Fruit fly (Drosophila melanogaster) whole organism, prepupa: ENCODE results near the gene CG33108.

ENCODE experiments used
- Blimp-1 ChIP-seq: fragments of 200-800 bp; sonication (Bioruptor generic); optimal IDR thresholded peaks from 3 replicates; lab custom pipeline; 2017; ENCODE audit warnings: missing biosample characterization, missing genetic modification characterization, mild to moderate bottlenecking, moderate library complexity, missing genetic modification reagents
- CG10631 ChIP-seq: fragments of 200-800 bp; sonication (Bioruptor generic); optimal IDR thresholded peaks from 2 replicates; lab custom pipeline; 2016; ENCODE audit warnings: missing biosample characterization, missing genetic modification characterization
- CG10669 ChIP-seq: fragments of 200-800 bp; sonication (Bioruptor generic); optimal IDR thresholded peaks from 3 replicates; lab custom pipeline; 2018; ENCODE audit warnings: missing biosample characterization, mild to moderate bottlenecking, missing genetic modification characterization, moderate library complexity
- CG11294 ChIP-seq: fragments of 200-800 bp; sonication (Bioruptor generic); IDR thresholded peaks from 2 replicates; pipeline ENCODE4 v1.3.6; 2022; ENCODE audit warnings: missing biosample characterization, missing genetic modification characterization
- CG11902 ChIP-seq: fragments of 200-800 bp; sonication (Bioruptor generic); optimal IDR thresholded peaks from 3 replicates; lab custom pipeline; 2016; ENCODE audit warnings: missing biosample characterization, missing genetic modification characterization
- CG15336 ChIP-seq: fragments of 200-800 bp; sonication (Bioruptor generic); IDR thresholded peaks from 2 replicates; pipeline ENCODE4 v1.3.6; 2022; ENCODE audit warnings: missing biosample characterization, missing genetic modification characterization
- CG3032 ChIP-seq: fragments of 200-800 bp; optimal IDR thresholded peaks from 2 replicates; lab custom pipeline; 2019; ENCODE audit warnings: missing biosample characterization, mild to moderate bottlenecking, missing genetic modification characterization, moderate library complexity
- CG31627 ChIP-seq: fragments of 200-800 bp; sonication (Bioruptor generic); optimal IDR thresholded peaks from 3 replicates; lab custom pipeline; 2016; ENCODE audit warnings: missing biosample characterization, missing genetic modification characterization
- CG32006 ChIP-seq: fragments of 200-800 bp; sonication (Bioruptor generic); optimal IDR thresholded peaks from 3 replicates; lab custom pipeline; 2017; ENCODE audit warnings: missing biosample characterization, mild to moderate bottlenecking, missing genetic modification characterization
- CG34406 ChIP-seq: fragments of 200-800 bp; sonication (Bioruptor generic); optimal IDR thresholded peaks from 3 replicates; lab custom pipeline; 2016; ENCODE audit warnings: missing biosample characterization, missing genetic modification characterization
- CG4318 ChIP-seq: fragments of 200-800 bp; sonication (Bioruptor generic); optimal IDR thresholded peaks from 3 replicates; lab custom pipeline; 2017; ENCODE audit warnings: missing biosample characterization, mild to moderate bottlenecking, missing genetic modification characterization
- CG6792 ChIP-seq: fragments of 200-800 bp; sonication (Bioruptor generic); optimal IDR thresholded peaks from 3 replicates; lab custom pipeline; 2016; ENCODE audit warnings: missing biosample characterization, missing genetic modification characterization
- CG7368 ChIP-seq: fragments of 200-800 bp; sonication (Bioruptor generic); optimal IDR thresholded peaks from 3 replicates; lab custom pipeline; 2016; ENCODE audit warnings: missing biosample characterization, missing genetic modification characterization
- CG8119 ChIP-seq: fragments of 200-800 bp; sonication (Bioruptor generic); IDR thresholded peaks from 3 replicates; pipeline ENCODE4 v1.3.6; 2022; ENCODE audit warnings: missing biosample characterization, missing genetic modification characterization
- CG8632 ChIP-seq: fragments of 200-800 bp; sonication (Bioruptor generic); optimal IDR thresholded peaks from 3 replicates; lab custom pipeline; 2016; ENCODE audit warnings: missing biosample characterization, missing genetic modification characterization
- CG9139 ChIP-seq: fragments of 200-800 bp; sonication (Bioruptor generic); optimal IDR thresholded peaks from 3 replicates; lab custom pipeline; 2017; ENCODE audit warnings: missing biosample characterization, mild to moderate bottlenecking, missing genetic modification characterization
- Eip75B ChIP-seq: fragments of 200-800 bp; sonication (Bioruptor generic); optimal IDR thresholded peaks from 3 replicates; lab custom pipeline; 2016; ENCODE audit warnings: missing biosample characterization, missing genetic modification characterization
- Eip78C ChIP-seq: fragments of 200-800 bp; sonication (Bioruptor generic); peaks from one replicate; lab custom pipeline; 2016; ENCODE audit warnings: missing biosample characterization, missing genetic modification characterization
- Eip93F ChIP-seq: fragments of 200-800 bp; sonication (Bioruptor generic); optimal IDR thresholded peaks from 2 replicates; lab custom pipeline; 2016; ENCODE audit warnings: missing biosample characterization, mild to moderate bottlenecking, missing genetic modification characterization
- Ets96B ChIP-seq: fragments of 200-800 bp; optimal IDR thresholded peaks from 2 replicates; lab custom pipeline; 2019; ENCODE audit warnings: missing biosample characterization, mild to moderate bottlenecking, missing genetic modification characterization, moderate library complexity
- Hr38 ChIP-seq: sonication (Bioruptor generic); optimal IDR thresholded peaks from 2 replicates; lab custom pipeline; 2016; ENCODE audit warnings: missing biosample characterization, missing genetic modification characterization
- Hr39 ChIP-seq: fragments of 200-800 bp; sonication (Bioruptor generic); optimal IDR thresholded peaks from 2 replicates; lab custom pipeline; 2016; ENCODE audit warnings: missing biosample characterization, missing genetic modification characterization
- Hr4 ChIP-seq: fragments of 200-800 bp; sonication (Bioruptor generic); optimal IDR thresholded peaks from 3 replicates; lab custom pipeline; 2016; ENCODE audit warnings: missing biosample characterization, missing genetic modification characterization
- Lpt ChIP-seq: fragments of 200-800 bp; sonication (Bioruptor generic); optimal IDR thresholded peaks from 3 replicates; lab custom pipeline; 2016; ENCODE audit warnings: missing biosample characterization, missing genetic modification characterization
- Smox ChIP-seq: fragments of 200-800 bp; sonication (Bioruptor generic); optimal IDR thresholded peaks from 3 replicates; lab custom pipeline; 2016; ENCODE audit warnings: missing biosample characterization, missing genetic modification characterization
- Sox102F ChIP-seq: fragments of 200-800 bp; sonication (Bioruptor generic); optimal IDR thresholded peaks from 2 replicates; lab custom pipeline; 2016; ENCODE audit warnings: missing biosample characterization, mild to moderate bottlenecking, missing genetic modification characterization
- achi ChIP-seq: fragments of 200-800 bp; sonication (Bioruptor generic); optimal IDR thresholded peaks from 3 replicates; lab custom pipeline; 2016; ENCODE audit warnings: missing biosample characterization, missing genetic modification characterization
- cyc ChIP-seq: fragments of 200-800 bp; sonication (Bioruptor generic); optimal IDR thresholded peaks from 3 replicates; lab custom pipeline; 2016; ENCODE audit warnings: missing biosample characterization, missing genetic modification characterization
- esn ChIP-seq: fragments of 200-800 bp; sonication (Bioruptor generic); optimal IDR thresholded peaks from 2 replicates; lab custom pipeline; 2016; ENCODE audit warnings: missing biosample characterization, mild to moderate bottlenecking, missing genetic modification characterization, moderate library complexity
- fkh ChIP-seq: fragments of 200-800 bp; sonication (Bioruptor generic); optimal IDR thresholded peaks from 3 replicates; lab custom pipeline; 2017; ENCODE audit warnings: missing biosample characterization, mild to moderate bottlenecking, missing genetic modification characterization, moderate library complexity
- net ChIP-seq: fragments of 200-800 bp; sonication (Bioruptor generic); optimal IDR thresholded peaks from 3 replicates; lab custom pipeline; 2016; ENCODE audit warnings: missing biosample characterization, missing genetic modification characterization
- pdm3 ChIP-seq: fragments of 200-800 bp; sonication (Bioruptor generic); optimal IDR thresholded peaks from 3 replicates; lab custom pipeline; 2016; ENCODE audit warnings: missing biosample characterization, missing genetic modification characterization
- salr ChIP-seq, 2 experiments: fragments of 200-800 bp; sonication (Bioruptor generic); optimal IDR thresholded peaks; 3 replicates each; lab custom pipeline; 2016 to 2018; ENCODE audit warnings: missing biosample characterization in 2 of 2, missing genetic modification characterization in 2 of 2, mild to moderate bottlenecking in 1 of 2
- ss ChIP-seq, 2 experiments: fragments of 200-800 bp; sonication (Bioruptor generic); optimal IDR thresholded peaks; 2 replicates in 1 of 2; 3 replicates in 1 of 2; lab custom pipeline; 2017 to 2018; ENCODE audit warnings: mild to moderate bottlenecking in 2 of 2, missing biosample characterization in 2 of 2, missing genetic modification characterization in 2 of 2, moderate library complexity in 1 of 2
- svp ChIP-seq: fragments of 200-800 bp; sonication (Bioruptor generic); peaks from one replicate; lab custom pipeline; 2016; ENCODE audit warnings: missing biosample characterization, missing genetic modification characterization
- topi ChIP-seq: fragments of 200-800 bp; sonication (Bioruptor generic); optimal IDR thresholded peaks from 3 replicates; lab custom pipeline; 2016; ENCODE audit warnings: missing biosample characterization, missing genetic modification characterization

CG33108 gene

DNA sequence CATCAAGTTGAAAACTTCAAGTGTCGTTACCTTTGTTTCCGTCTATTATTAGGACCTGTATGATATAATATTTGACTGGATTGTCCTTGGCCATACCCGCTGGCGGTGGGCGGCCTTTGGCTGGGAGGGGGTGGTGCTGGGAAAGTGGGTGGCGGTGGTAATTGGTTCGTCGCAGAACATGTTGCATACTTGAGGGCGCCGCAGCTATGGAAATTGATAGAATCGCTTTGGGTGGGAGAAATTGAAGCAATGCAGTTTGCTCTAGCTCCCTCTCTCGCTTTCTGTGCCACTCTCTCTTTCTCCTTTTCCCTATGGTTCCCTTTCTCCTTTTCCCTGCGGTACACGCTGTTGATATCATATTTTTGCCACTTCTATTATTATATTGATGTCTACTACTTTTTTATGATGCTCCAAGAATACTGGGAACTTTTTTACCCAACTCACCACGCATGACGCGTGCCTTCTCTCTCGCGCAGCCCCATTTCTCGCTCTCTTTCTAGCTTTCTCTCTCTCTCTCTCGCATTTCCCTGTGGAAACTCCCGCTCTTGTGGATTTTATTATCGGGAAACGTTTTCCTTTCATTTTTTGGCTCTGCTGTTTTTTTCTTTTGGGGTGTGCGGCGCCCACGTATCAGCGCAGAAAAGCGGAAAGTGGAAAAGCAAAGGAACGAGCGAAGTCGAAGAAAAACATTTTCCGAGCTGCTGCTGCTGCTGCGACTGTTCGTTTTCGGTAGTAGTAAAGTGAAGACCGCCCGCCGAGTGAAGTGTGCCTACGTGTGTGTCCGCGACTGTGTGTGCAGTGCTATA is 30.3 kb upstream of the CG33108 start:
- TF ChIP-seq svp (peak; percentile 12), Eip78C (peak; percentile 12), Eip75B (GFP tag; lab: Kevin White, UChicago) (no peak)

DNA sequence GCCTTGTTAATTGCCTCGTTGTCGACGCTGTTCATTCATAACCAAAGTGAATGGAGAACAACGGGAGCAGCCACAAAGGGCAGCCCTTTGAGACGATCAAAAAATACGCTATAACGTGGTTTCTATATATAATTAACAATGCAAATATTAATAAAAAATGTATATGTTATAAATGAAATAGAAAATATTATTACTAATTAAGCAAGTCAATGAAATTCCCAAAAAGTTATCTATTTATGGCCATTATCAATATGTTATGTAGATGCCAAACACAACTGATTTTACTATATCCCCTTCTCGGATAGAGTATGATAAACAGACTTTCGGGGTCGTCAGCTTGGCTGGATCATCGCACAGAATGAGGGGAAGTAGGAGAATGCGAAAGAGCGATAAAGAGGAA is 26.0 kb upstream of the CG33108 start:
- TF ChIP-seq CG8632 (GFP tag; lab: Kevin White, UChicago) (peak; percentile 24), Blimp-1 (GFP tag; lab: Kevin White, UChicago) (no peak), CG32006 (GFP tag; lab: Kevin White, UChicago) (peak; percentile 13), CG9139 (GFP tag; lab: Kevin White, UChicago) (no peak), Lpt (GFP tag; lab: Kevin White, UChicago) (no peak), CG10631 (GFP tag; lab: Kevin White, UChicago) (peak; percentile 1), achi (GFP tag; lab: Kevin White, UChicago) (peak; percentile 7), CG7368 (GFP tag; lab: Kevin White, UChicago) (no peak), svp (no peak), CG11902 (GFP tag; lab: Kevin White, UChicago) (peak; percentile 0), Ets96B (tag; lab: Kevin White, UChicago) (peak; percentile 17), CG10669 (GFP tag; lab: Kevin White, UChicago) (peak; percentile 26), CG4318 (GFP tag; lab: Kevin White, UChicago) (no peak), ss (GFP tag; optimal IDR thresholded peaks at IDR 0.05; lab: Kevin White, UChicago) (no peak), CG11294 (GFP tag; lab: Robert Waterston, UW) (no peak), pdm3 (GFP tag; lab: Kevin White, UChicago) (no peak), CG3032 (tag; lab: Kevin White, UChicago) (no peak), net (GFP tag; lab: Kevin White, UChicago) (no peak)

DNA sequence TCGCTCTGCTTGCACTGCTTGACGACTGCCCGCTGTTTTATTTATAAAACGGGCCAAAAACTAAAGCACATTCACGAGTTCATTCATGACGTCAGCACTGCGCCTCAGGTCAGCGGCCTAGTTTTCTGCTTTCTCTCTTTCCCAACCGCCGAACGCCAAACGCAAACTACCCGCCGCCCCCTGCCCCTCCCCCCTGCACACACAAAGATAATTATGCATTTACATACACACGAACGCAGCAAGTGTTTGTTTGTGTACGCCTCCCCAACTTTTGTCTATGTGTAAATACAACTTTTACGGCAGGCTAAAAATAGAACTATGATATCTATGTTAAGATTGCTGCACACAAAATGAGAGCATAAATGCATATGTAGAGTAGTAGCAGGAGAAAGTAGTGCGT is 24.3 kb upstream of the CG33108 start:
- TF ChIP-seq salr (GFP tag; optimal IDR thresholded peaks at IDR 0.05; lab: Kevin White, UChicago), result no peak
- TF ChIP-seq Hr39 (GFP tag; lab: Kevin White, UChicago), result no peak

DNA sequence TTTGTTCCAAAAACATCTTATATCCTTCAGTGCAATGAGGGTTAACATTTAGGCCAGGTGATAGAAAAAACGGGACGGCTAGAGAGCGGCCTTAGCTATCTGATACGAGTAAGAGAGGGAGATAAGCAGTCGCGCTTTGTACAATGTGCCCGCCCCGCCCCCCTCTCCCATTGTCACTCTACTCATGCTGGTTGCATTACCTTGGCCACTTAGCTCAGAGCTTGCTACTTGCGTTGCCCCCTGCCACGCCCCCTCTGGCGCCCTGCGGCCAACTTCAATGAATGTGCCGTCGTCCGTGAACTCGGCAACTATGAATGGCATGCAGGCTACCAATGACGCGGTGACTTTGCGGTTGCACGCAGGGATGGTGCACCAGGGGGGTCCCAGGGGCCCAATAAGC is 23.7 kb upstream of the CG33108 start:
- TF ChIP-seq CG34406 (GFP tag; lab: Kevin White, UChicago), result no peak
- no peak for TF ChIP-seq Eip93F (GFP tag; lab: Kevin White, UChicago)
- no peak for TF ChIP-seq CG8632 (GFP tag; lab: Kevin White, UChicago)
- TF ChIP-seq fkh (GFP tag; lab: Kevin White, UChicago), result no peak
- no peak for TF ChIP-seq CG15336 (GFP tag; lab: Robert Waterston, UW)
- no peak for TF ChIP-seq Hr38
- TF ChIP-seq Smox (GFP tag; lab: Kevin White, UChicago), result no peak
- no peak for TF ChIP-seq CG3032 (tag; lab: Kevin White, UChicago)
- no peak for TF ChIP-seq CG4318 (GFP tag; lab: Kevin White, UChicago)
- TF ChIP-seq esn (GFP tag; lab: Kevin White, UChicago), result no peak
- TF ChIP-seq CG6792 (GFP tag; lab: Kevin White, UChicago), result no peak
- no peak for TF ChIP-seq Hr39 (GFP tag; lab: Kevin White, UChicago)
- TF ChIP-seq achi (GFP tag; lab: Kevin White, UChicago), result no peak
- no peak for TF ChIP-seq salr (GFP tag; optimal IDR thresholded peaks at IDR 0.05; lab: Kevin White, UChicago)
- TF ChIP-seq, all 60 proteins: peak for 0

DNA sequence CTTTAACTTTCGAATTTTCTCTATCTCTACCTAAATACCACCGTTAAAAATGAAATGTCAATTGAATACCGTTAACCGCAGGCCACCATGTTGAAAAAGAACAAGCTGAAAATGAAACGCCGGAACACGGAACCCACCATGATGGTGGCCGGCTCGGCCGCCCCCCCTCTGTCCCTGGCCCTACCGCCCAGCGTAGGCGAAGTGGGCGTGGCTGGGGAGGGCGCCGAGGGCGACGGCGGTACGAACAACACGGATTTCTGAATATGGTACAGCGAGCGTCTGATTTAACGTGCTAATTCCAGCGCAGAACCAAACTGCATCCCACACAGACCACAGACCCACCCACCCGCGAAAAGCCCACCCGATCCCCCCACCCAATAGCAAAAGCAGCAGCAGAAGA is 13.8 kb upstream of the CG33108 start:
- TF ChIP-seq CG3032 (tag; lab: Kevin White, UChicago) (no peak), CG7368 (GFP tag; lab: Kevin White, UChicago) (no peak), CG6792 (GFP tag; lab: Kevin White, UChicago) (no peak), CG31627 (GFP tag; lab: Kevin White, UChicago) (no peak), Ets96B (tag; lab: Kevin White, UChicago) (no peak), CG4318 (GFP tag; lab: Kevin White, UChicago) (no peak), svp (no peak), topi (GFP tag; lab: Kevin White, UChicago) (no peak), Hr4 (GFP tag; lab: Kevin White, UChicago) (no peak), CG8119 (GFP tag; lab: Robert Waterston, UW) (no peak), cyc (GFP tag; lab: Kevin White, UChicago) (no peak), Sox102F (GFP tag; lab: Kevin White, UChicago) (no peak), salr (GFP tag; optimal IDR thresholded peaks at IDR 0.05; lab: Kevin White, UChicago) (no peak), Hr39 (GFP tag; lab: Kevin White, UChicago) (no peak), CG32006 (GFP tag; lab: Kevin White, UChicago) (no peak), achi (GFP tag; lab: Kevin White, UChicago) (no peak), CG10631 (GFP tag; lab: Kevin White, UChicago) (no peak), Eip93F (GFP tag; lab: Kevin White, UChicago) (no peak)
